Worm (Caenorhabditis elegans): ENCODE results near the gene ZK899.3.
"Not testable (repeated sequence)": the region's sequence is repeated elsewhere in the genome, so short reads cannot be mapped to it uniquely, and the experiment has no call there.

ZK899.3 gene

DNA sequence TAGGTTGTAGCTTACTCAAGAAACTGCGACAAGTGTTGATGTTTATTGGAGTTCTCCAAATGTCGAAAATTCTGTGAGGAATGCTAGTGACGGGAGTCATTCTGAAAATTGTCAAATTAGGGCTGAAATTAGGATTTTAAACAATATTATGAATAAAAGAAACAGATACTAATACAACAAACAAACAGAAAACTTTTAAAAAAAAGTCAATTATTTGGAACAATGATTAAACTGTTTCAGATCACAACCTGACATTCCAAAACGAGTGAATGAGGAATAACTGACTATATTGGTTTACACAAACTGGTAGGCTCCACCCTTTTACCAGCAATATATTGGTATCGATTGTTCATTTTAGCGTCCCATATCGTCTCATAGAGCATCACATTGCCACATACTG is 7.9 kb downstream of the ZK899.3 start, which contains the start of gene ZK899.5:
Gene ZK899.5, minus strand, starts transcription at position 101 of the 400 bp plus-strand sequence.
- not testable (repeated sequence) for TF ChIP-seq pha-2 (tag; optimal IDR thresholded peaks at IDR 0.05); T23F11.4 (GFP tag; optimal IDR thresholded peaks at IDR 0.05); che-1 (tag; optimal IDR thresholded peaks at IDR 0.05)

DNA sequence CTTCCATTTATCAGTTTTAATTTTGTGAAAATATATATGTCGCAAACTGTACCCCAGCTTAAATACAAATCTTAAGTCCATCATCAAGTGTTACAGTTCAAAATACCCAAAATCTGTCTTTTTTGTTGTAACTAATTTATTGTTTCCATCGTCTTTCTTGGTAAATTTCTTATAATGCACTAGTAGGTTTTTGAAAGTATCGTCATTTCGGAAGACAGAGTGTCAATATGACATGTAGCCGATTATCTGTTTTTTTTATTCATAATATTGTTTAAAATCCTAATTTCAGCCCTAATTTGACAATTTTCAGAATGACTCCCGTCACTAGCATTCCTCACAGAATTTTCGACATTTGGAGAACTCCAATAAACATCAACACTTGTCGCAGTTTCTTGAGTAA is 10.1 kb downstream of the ZK899.3 start, which contains the start of gene ZK899.6:
Gene ZK899.6, plus strand, starts transcription at position 301 of the 400 bp plus-strand sequence.
- not testable (repeated sequence) for TF ChIP-seq ceh-2, tbx-7, K02D7.2 (tag; optimal IDR thresholded peaks at IDR 0.05)

DNA sequence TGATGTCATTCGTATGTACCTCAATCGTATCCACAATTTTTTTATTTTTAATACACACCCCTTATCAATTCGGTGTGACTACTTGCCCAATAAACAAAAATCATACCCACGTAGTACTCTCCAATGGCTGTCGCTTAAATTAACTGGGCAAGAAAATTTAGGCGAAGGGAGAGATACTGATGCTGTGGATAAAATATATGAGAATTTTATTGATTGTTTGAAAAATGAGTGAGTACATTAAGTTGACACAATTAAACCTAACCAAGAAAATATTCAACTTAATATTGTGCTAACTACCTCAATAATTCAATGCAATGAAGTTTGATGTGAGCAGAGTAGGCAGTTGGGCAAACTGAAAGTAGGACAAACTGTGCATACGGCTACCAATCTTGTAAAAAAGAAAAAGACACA is 12.8 kb downstream of the ZK899.3 start:
- TF ChIP-seq odd-2 (tag; optimal IDR thresholded peaks at IDR 0.05) (peak; percentile 42), fkh-10 (GFP tag; optimal IDR thresholded peaks at IDR 0.05) (peak; percentile 86), unc-42 (tag; optimal IDR thresholded peaks at IDR 0.05) (peak; percentile 96), nhr-11 (tag; optimal IDR thresholded peaks at IDR 0.05) (peak; percentile 18), madf-2 (tag; optimal IDR thresholded peaks at IDR 0.05) (peak; percentile 58), lim-6 (tag; optimal IDR thresholded peaks at IDR 0.05) (no peak), elt-4 (tag; optimal IDR thresholded peaks at IDR 0.05) (no peak), hlh-30 (tag; optimal IDR thresholded peaks at IDR 0.05; ENCODE audit: insufficient read depth) (peak; percentile 72), K09A11.1 (tag; optimal IDR thresholded peaks at IDR 0.05; ENCODE audit: insufficient read depth) (peak; percentile 80), rnt-1 (tag; optimal IDR thresholded peaks at IDR 0.05) (peak; percentile 91), sdc-2 (tag; optimal IDR thresholded peaks at IDR 0.05) (peak; percentile 99), ceh-14 (tag; optimal IDR thresholded peaks at IDR 0.05) (peak; percentile 63), Y22D7AL.16 (tag; optimal IDR thresholded peaks at IDR 0.05) (no peak), mec-3 (tag; optimal IDR thresholded peaks at IDR 0.05; ENCODE audit: borderline replicate concordance) (no peak), ceh-9 (tag; optimal IDR thresholded peaks at IDR 0.05) (no peak), ceh-48 (tag; optimal IDR thresholded peaks at IDR 0.05) (peak; percentile 86), K02D7.2 (tag; optimal IDR thresholded peaks at IDR 0.05) (no peak), ahr-1 (tag; optimal IDR thresholded peaks at IDR 0.05) (no peak), ref-2 (tag; optimal IDR thresholded peaks at IDR 0.05) (peak; percentile 77), pros-1 (tag; optimal IDR thresholded peaks at IDR 0.05) (peak; percentile 23), hlh-6 (tag; optimal IDR thresholded peaks at IDR 0.05) (no peak), nfya-1 (tag; optimal IDR thresholded peaks at IDR 0.05) (peak; percentile 96), sox-4 (tag; optimal IDR thresholded peaks at IDR 0.05) (no peak), F13H6.1 (tag; optimal IDR thresholded peaks at IDR 0.05) (peak; percentile 59), ceh-24 (tag; optimal IDR thresholded peaks at IDR 0.05) (no peak), ceh-6 (GFP tag; optimal IDR thresholded peaks at IDR 0.05) (peak; percentile 5), nhr-232 (tag; optimal IDR thresholded peaks at IDR 0.05) (no peak), ets-4 (tag; optimal IDR thresholded peaks at IDR 0.05) (peak; percentile 70), ceh-31 (tag; optimal IDR thresholded peaks at IDR 0.05) (peak; percentile 94), pha-2 (tag; optimal IDR thresholded peaks at IDR 0.05) (no peak), ceh-30 (tag; optimal IDR thresholded peaks at IDR 0.05) (peak; percentile 13), ceh-18 (tag; optimal IDR thresholded peaks at IDR 0.05) (peak; percentile 98), dve-1 (tag; optimal IDR thresholded peaks at IDR 0.05) (peak; percentile 96), hlh-15 (tag; optimal IDR thresholded peaks at IDR 0.05) (no peak), tbx-7 (tag; optimal IDR thresholded peaks at IDR 0.05) (peak; percentile 47), pqm-1 (tag; optimal IDR thresholded peaks at IDR 0.05) (peak; percentile 81), elt-2 (tag; optimal IDR thresholded peaks at IDR 0.05) (peak; percentile 60), unc-3 (GFP tag; conservative IDR thresholded peaks at IDR 0.05) (no peak), unc-3 (tag; optimal IDR thresholded peaks at IDR 0.05) (no peak), ceh-2 (tag; optimal IDR thresholded peaks at IDR 0.05) (peak; percentile 63), ceh-19 (GFP tag; optimal IDR thresholded peaks at IDR 0.05) (no peak), sox-2 (GFP tag; IDR thresholded peaks at IDR 0.05) (0 out of 2 replicates have a peak, but pooled peaks have one; percentile 14), fkh-6 (tag; optimal IDR thresholded peaks at IDR 0.05) (no peak), pag-3 (tag; optimal IDR thresholded peaks at IDR 0.05; ENCODE audit: borderline replicate concordance) (no peak), C38D4.7 (GFP tag; optimal IDR thresholded peaks at IDR 0.05) (no peak), ceh-34 (tag; optimal IDR thresholded peaks at IDR 0.05) (peak; percentile 80)

Data from whole organism, late embryonic.